Fruit fly (Drosophila melanogaster): ENCODE results near the gene Jon66Cii.

Jon66Cii gene

DNA sequence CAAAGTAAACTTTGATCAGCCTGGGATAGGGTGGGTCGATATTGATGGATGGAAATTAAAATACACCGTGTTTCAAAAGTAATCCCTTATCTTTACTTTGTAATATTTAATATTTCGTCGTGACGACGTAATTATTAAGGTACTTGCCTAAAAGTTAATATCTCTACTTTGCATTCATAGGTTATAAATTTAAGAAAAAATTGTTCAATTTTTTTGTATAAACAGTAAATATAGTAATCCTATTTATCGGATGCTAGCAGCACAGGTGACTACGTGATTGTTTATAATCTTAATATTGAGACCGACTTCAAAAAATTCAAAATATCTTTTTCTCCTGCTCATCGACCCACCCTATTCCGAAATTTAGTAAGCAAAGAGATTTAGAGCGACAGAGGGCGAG lies 35.3 kb downstream of the Jon66Cii start:
- TF ChIP-seq CG31627 (GFP tag; optimal IDR thresholded peaks at IDR 0.05) (peak; percentile 11), Eip78C (GFP tag) (no peak), fkh (GFP tag; optimal IDR thresholded peaks at IDR 0.05) (no peak), Blimp-1 (GFP tag; optimal IDR thresholded peaks at IDR 0.05) (no peak), net (GFP tag; optimal IDR thresholded peaks at IDR 0.05) (no peak), lz (GFP tag; optimal IDR thresholded peaks at IDR 0.05) (no peak), dac (GFP tag; optimal IDR thresholded peaks at IDR 0.05) (no peak), dsx (GFP tag; optimal IDR thresholded peaks at IDR 0.05; ENCODE audit: poor library complexity, severe bottlenecking) (no peak), Hr38 (GFP tag; optimal IDR thresholded peaks at IDR 0.05) (no peak), vri (GFP tag; optimal IDR thresholded peaks at IDR 0.05) (no peak), fd85E (GFP tag; optimal IDR thresholded peaks at IDR 0.05) (no peak), ss (GFP tag; optimal IDR thresholded peaks at IDR 0.05) (no peak), CG10669 (GFP tag; optimal IDR thresholded peaks at IDR 0.05) (no peak), CG6276 (GFP tag; optimal IDR thresholded peaks at IDR 0.05) (no peak), CG4318 (GFP tag; optimal IDR thresholded peaks at IDR 0.05) (no peak), Eip75B (GFP tag; optimal IDR thresholded peaks at IDR 0.05) (no peak), acj6 (GFP tag; optimal IDR thresholded peaks at IDR 0.05) (no peak), Eip93F (GFP tag; optimal IDR thresholded peaks at IDR 0.05) (no peak), Hr39 (GFP tag; optimal IDR thresholded peaks at IDR 0.05) (peak; percentile 22), Met (GFP tag; optimal IDR thresholded peaks at IDR 0.05) (no peak), svp (GFP tag) (peak; percentile 83), CG6854 (GFP tag; optimal IDR thresholded peaks at IDR 0.05) (no peak), CG3919 (GFP tag; optimal IDR thresholded peaks at IDR 0.05) (no peak), CG6163 (GFP tag; IDR thresholded peaks at IDR 0.05) (0 out of 3 replicates have a peak, but pooled peaks have one; percentile 37), pdm3 (GFP tag; optimal IDR thresholded peaks at IDR 0.05) (no peak), achi (GFP tag; optimal IDR thresholded peaks at IDR 0.05) (no peak), CG7368 (GFP tag; optimal IDR thresholded peaks at IDR 0.05) (peak; percentile 24), OdsH (GFP tag; optimal IDR thresholded peaks at IDR 0.05) (no peak), fd59A (GFP tag; optimal IDR thresholded peaks at IDR 0.05) (peak; percentile 32), Lpt (GFP tag; optimal IDR thresholded peaks at IDR 0.05) (no peak), CG6808 (GFP tag; optimal IDR thresholded peaks at IDR 0.05) (peak; percentile 68), CG11294 (GFP tag; IDR thresholded peaks at IDR 0.05) (no peak), spab (GFP tag; optimal IDR thresholded peaks at IDR 0.05) (peak; percentile 48), CG11902 (GFP tag; optimal IDR thresholded peaks at IDR 0.05) (peak; percentile 4), salr (GFP tag; optimal IDR thresholded peaks at IDR 0.05) (no peak), CG32006 (GFP tag; optimal IDR thresholded peaks at IDR 0.05) (no peak), CG1621 (tag; optimal IDR thresholded peaks at IDR 0.05) (no peak), CG9139 (GFP tag; optimal IDR thresholded peaks at IDR 0.05) (no peak), CG15336 (GFP tag; IDR thresholded peaks at IDR 0.05) (peak; percentile 60), Sox14 (GFP tag; optimal IDR thresholded peaks at IDR 0.05) (no peak), CG8632 (GFP tag; optimal IDR thresholded peaks at IDR 0.05) (no peak), Ets96B (tag; optimal IDR thresholded peaks at IDR 0.05) (no peak), CG34406 (GFP tag; optimal IDR thresholded peaks at IDR 0.05) (no peak), Sox102F (GFP tag; optimal IDR thresholded peaks at IDR 0.05) (no peak), eg (GFP tag; IDR thresholded peaks at IDR 0.05) (peak; percentile 52; the same call in 1 of the 3 replicates), CG11762 (GFP tag; optimal IDR thresholded peaks at IDR 0.05; ENCODE audit: insufficient read depth) (peak; percentile 38), Smox (GFP tag; optimal IDR thresholded peaks at IDR 0.05) (no peak), CG8119 (GFP tag; IDR thresholded peaks at IDR 0.05) (peak; percentile 53; the same call in 1 of the 3 replicates), esn (GFP tag; optimal IDR thresholded peaks at IDR 0.05) (peak; percentile 62), CG8319 (GFP tag; optimal IDR thresholded peaks at IDR 0.05) (peak; percentile 16), CG16779 (tag; optimal IDR thresholded peaks at IDR 0.05) (peak; percentile 39), CG6792 (GFP tag; optimal IDR thresholded peaks at IDR 0.05) (no peak), Gug (GFP tag; IDR thresholded peaks at IDR 0.05) (no peak)
